Worm (Caenorhabditis elegans) whole organism, L1 larva: ENCODE results near the gene K10H10.9.

Experiments
- C16A3.4 ChIP-seq: fragments of 150-350 bp; optimal IDR thresholded peaks from 2 replicates; lab custom pipeline; 2014; ENCODE audit warnings: missing biosample characterization, missing genetic modification characterization
- C34B4.2 ChIP-seq: sonication (generic microtip); optimal IDR thresholded peaks from 2 replicates; lab custom pipeline; 2017; ENCODE audit warnings: mild to moderate bottlenecking, missing genetic modification characterization, missing compliant biosample characterization
- F16B12.6 ChIP-seq: fragments of 150-350 bp; optimal IDR thresholded peaks from 2 replicates; lab custom pipeline; 2014; ENCODE audit warnings: missing biosample characterization, missing genetic modification characterization
- Y116A8C.19 ChIP-seq: sonication (generic microtip); optimal IDR thresholded peaks from 2 replicates; lab custom pipeline; 2016; ENCODE audit warnings: missing compliant biosample characterization, missing genetic modification characterization, borderline replicate concordance
- aha-1 ChIP-seq: fragments of 150-350 bp; optimal IDR thresholded peaks from 2 replicates; lab custom pipeline; 2014; ENCODE audit warnings: missing biosample characterization, missing genetic modification characterization
- blmp-1 ChIP-seq: fragments of 150-350 bp; optimal IDR thresholded peaks from 2 replicates; lab custom pipeline; 2014; ENCODE audit warnings: missing biosample characterization, missing genetic modification characterization
- ceh-82 ChIP-seq, 3 experiments: fragments of 150-350 bp in 1 of 3; sonication (generic microtip) in 2 of 3; optimal IDR thresholded peaks; 2 replicates each; lab custom pipeline; 2014 to 2017; ENCODE audit warnings: missing biosample characterization in 3 of 3, missing genetic modification characterization in 3 of 3
- ceh-90 ChIP-seq: sonication (generic microtip); optimal IDR thresholded peaks from 2 replicates; lab custom pipeline; 2016; ENCODE audit warnings: missing genetic modification characterization, missing compliant biosample characterization
- ces-1 ChIP-seq: fragments of 150-350 bp; optimal IDR thresholded peaks from 2 replicates; lab custom pipeline; 2014; ENCODE audit warnings: missing biosample characterization, missing genetic modification reagents, missing genetic modification characterization
- dpl-1 ChIP-seq, 3 experiments: fragments of 150-350 bp in 2 of 3; sonication (generic microtip) in 1 of 3; optimal IDR thresholded peaks; 2 replicates each; lab custom pipeline; 2014 to 2017; ENCODE audit warnings: missing biosample characterization in 3 of 3, missing genetic modification characterization in 3 of 3, missing genetic modification reagents in 3 of 3
- efl-1 ChIP-seq, 4 experiments: fragments of 150-350 bp; optimal IDR thresholded peaks in 3 of 4; peaks in 1 of 4; 1 replicate in 1 of 4; 2 replicates in 3 of 4; lab custom pipeline; 2014; ENCODE audit warnings: missing biosample characterization in 2 of 4, missing genetic modification characterization in 2 of 4, missing genetic modification reagents in 2 of 4
- elt-2 ChIP-seq: sonication (generic microtip); optimal IDR thresholded peaks from 2 replicates; lab custom pipeline; 2016; ENCODE audit warnings: missing genetic modification characterization, mild to moderate bottlenecking, inconsistent platforms, missing compliant biosample characterization, missing genetic modification reagents
- elt-3 ChIP-seq, 6 experiments: fragments of 150-350 bp in 1 of 6; sonication (generic microtip); optimal IDR thresholded peaks; 2 replicates each; lab custom pipeline; 2017 to 2018; ENCODE audit warnings: missing biosample characterization in 6 of 6, missing genetic modification characterization in 6 of 6, inconsistent platforms in 1 of 6
- fkh-8 ChIP-seq: sonication (generic microtip); optimal IDR thresholded peaks from 2 replicates; lab custom pipeline; 2016; ENCODE audit warnings: mild to moderate bottlenecking, missing genetic modification characterization, missing compliant biosample characterization
- isw-1 ChIP-seq: fragments of 200-800 bp; sonication (Bioruptor generic); IDR thresholded peaks from 2 replicates; pipeline ENCODE4 v1.3.6; 2022; ENCODE audit warnings: missing genetic modification characterization, missing compliant biosample characterization
- jun-1 ChIP-seq: fragments of 150-350 bp; optimal IDR thresholded peaks from 2 replicates; lab custom pipeline; 2014; ENCODE audit warnings: missing biosample characterization, missing genetic modification reagents, missing genetic modification characterization
- lin-13 ChIP-seq: fragments of 150-350 bp; optimal IDR thresholded peaks from 2 replicates; lab custom pipeline; 2014; ENCODE audit warnings: missing biosample characterization, missing genetic modification reagents, missing genetic modification characterization
- lin-14 ChIP-seq: fragments of 200-800 bp; sonication (Bioruptor generic); optimal IDR thresholded peaks from 2 replicates; lab custom pipeline; 2018; ENCODE audit warnings: mild to moderate bottlenecking, missing genetic modification characterization, moderate library complexity, missing compliant biosample characterization
- lin-15B ChIP-seq: fragments of 150-350 bp; sonication (generic microtip); optimal IDR thresholded peaks from 3 replicates; lab custom pipeline; 2014; ENCODE audit warnings: missing biosample characterization, missing genetic modification characterization
- lin-35 ChIP-seq, 2 experiments: fragments of 150-350 bp; optimal IDR thresholded peaks; 2 replicates each; lab custom pipeline; 2014; ENCODE audit warnings: missing biosample characterization in 2 of 2, missing genetic modification characterization in 2 of 2, missing genetic modification reagents in 2 of 2
- lsy-2 ChIP-seq, 2 experiments: fragments of 150-350 bp; optimal IDR thresholded peaks; 2 replicates each; lab custom pipeline; 2014; ENCODE audit warnings: missing biosample characterization in 2 of 2, missing genetic modification characterization in 2 of 2
- mdl-1 ChIP-seq, 2 experiments: fragments of 150-350 bp; optimal IDR thresholded peaks; 2 replicates each; lab custom pipeline; 2014 to 2017; ENCODE audit warnings: missing biosample characterization in 2 of 2, missing genetic modification characterization in 2 of 2, inconsistent platforms in 1 of 2
- mep-1 ChIP-seq: fragments of 150-350 bp; optimal IDR thresholded peaks from 2 replicates; lab custom pipeline; 2014; ENCODE audit warnings: missing biosample characterization, missing genetic modification characterization
- nhr-12 ChIP-seq: sonication (generic microtip); optimal IDR thresholded peaks from 2 replicates; lab custom pipeline; 2017; ENCODE audit warnings: missing biosample characterization, missing genetic modification characterization
- nhr-20 ChIP-seq: sonication (generic microtip); optimal IDR thresholded peaks from 2 replicates; lab custom pipeline; 2016; ENCODE audit warnings: mild to moderate bottlenecking, missing genetic modification characterization, missing compliant biosample characterization
- nhr-71 ChIP-seq: sonication (generic microtip); optimal IDR thresholded peaks from 2 replicates; lab custom pipeline; 2016; ENCODE audit warnings: mild to moderate bottlenecking, missing genetic modification characterization, moderate library complexity, missing compliant biosample characterization
- nhr-84 ChIP-seq: sonication (generic microtip); optimal IDR thresholded peaks from 2 replicates; lab custom pipeline; 2017; ENCODE audit warnings: missing biosample characterization, missing genetic modification characterization
- nhr-85 ChIP-seq: sonication (generic microtip); peaks from one replicate; lab custom pipeline; 2016; ENCODE audit warnings: missing genetic modification characterization, inconsistent platforms, missing compliant biosample characterization
- nhr-90 ChIP-seq: sonication (generic microtip); optimal IDR thresholded peaks from 2 replicates; lab custom pipeline; 2016; ENCODE audit warnings: mild to moderate bottlenecking, missing genetic modification characterization, missing compliant biosample characterization; ENCODE audit not compliant: poor library complexity
- pax-3 ChIP-seq: fragments of 200-800 bp; sonication (Bioruptor generic); optimal IDR thresholded peaks from 2 replicates; lab custom pipeline; 2018; ENCODE audit warnings: mild to moderate bottlenecking, missing genetic modification characterization, moderate library complexity, missing compliant biosample characterization
- skn-1 ChIP-seq: fragments of 150-350 bp; optimal IDR thresholded peaks from 2 replicates; lab custom pipeline; 2014; ENCODE audit warnings: missing biosample characterization, missing genetic modification characterization
- snu-23 ChIP-seq: sonication (generic microtip); optimal IDR thresholded peaks from 2 replicates; lab custom pipeline; 2016; ENCODE audit warnings: missing genetic modification characterization, missing compliant biosample characterization
- sptf-1 ChIP-seq: fragments of 150-350 bp; optimal IDR thresholded peaks from 2 replicates; lab custom pipeline; 2014; ENCODE audit warnings: missing biosample characterization, missing genetic modification characterization
- sup-37 ChIP-seq: fragments of 200-800 bp; sonication (Bioruptor generic); optimal IDR thresholded peaks from 2 replicates; lab custom pipeline; 2018; ENCODE audit warnings: mild to moderate bottlenecking, missing genetic modification characterization, missing compliant biosample characterization
- swsn-7 ChIP-seq: sonication (generic microtip); optimal IDR thresholded peaks from 2 replicates; lab custom pipeline; 2016; ENCODE audit warnings: missing genetic modification characterization, missing compliant biosample characterization
- tlp-1 ChIP-seq: fragments of 150-350 bp; optimal IDR thresholded peaks from 2 replicates; lab custom pipeline; 2014; ENCODE audit warnings: missing biosample characterization, missing genetic modification characterization
- unc-130 ChIP-seq: fragments of 150-350 bp; optimal IDR thresholded peaks from 2 replicates; lab custom pipeline; 2017; ENCODE audit warnings: missing biosample characterization, missing genetic modification characterization, inconsistent platforms
- unc-86 ChIP-seq: sonication (generic microtip); optimal IDR thresholded peaks from 2 replicates; lab custom pipeline; 2016; ENCODE audit warnings: missing genetic modification characterization, missing compliant biosample characterization
- unc-98 ChIP-seq: fragments of 200-800 bp; sonication (Bioruptor generic); IDR thresholded peaks from 2 replicates; pipeline ENCODE4 v1.3.6; 2022; ENCODE audit warnings: missing genetic modification characterization, missing compliant biosample characterization
- vab-15 ChIP-seq: sonication (generic microtip); optimal IDR thresholded peaks from 2 replicates; lab custom pipeline; 2017; ENCODE audit warnings: missing genotype, mild to moderate bottlenecking, missing genetic modification characterization, missing compliant biosample characterization
- xbp-1 ChIP-seq: sonication (generic microtip); optimal IDR thresholded peaks from 2 replicates; lab custom pipeline; 2016; ENCODE audit warnings: missing genetic modification characterization, missing compliant biosample characterization
- zag-1 ChIP-seq: fragments of 150-350 bp; optimal IDR thresholded peaks from 2 replicates; lab custom pipeline; 2014; ENCODE audit warnings: missing biosample characterization, missing genetic modification characterization
- zip-4 ChIP-seq: fragments of 200-800 bp; sonication (Bioruptor generic); optimal IDR thresholded peaks from 2 replicates; lab custom pipeline; 2018; ENCODE audit warnings: mild to moderate bottlenecking, missing genetic modification characterization, moderate library complexity, missing compliant biosample characterization
- ztf-4 ChIP-seq: fragments of 150-350 bp; optimal IDR thresholded peaks from 2 replicates; lab custom pipeline; 2014; ENCODE audit warnings: missing biosample characterization, missing genetic modification characterization

K10H10.9 gene

DNA sequence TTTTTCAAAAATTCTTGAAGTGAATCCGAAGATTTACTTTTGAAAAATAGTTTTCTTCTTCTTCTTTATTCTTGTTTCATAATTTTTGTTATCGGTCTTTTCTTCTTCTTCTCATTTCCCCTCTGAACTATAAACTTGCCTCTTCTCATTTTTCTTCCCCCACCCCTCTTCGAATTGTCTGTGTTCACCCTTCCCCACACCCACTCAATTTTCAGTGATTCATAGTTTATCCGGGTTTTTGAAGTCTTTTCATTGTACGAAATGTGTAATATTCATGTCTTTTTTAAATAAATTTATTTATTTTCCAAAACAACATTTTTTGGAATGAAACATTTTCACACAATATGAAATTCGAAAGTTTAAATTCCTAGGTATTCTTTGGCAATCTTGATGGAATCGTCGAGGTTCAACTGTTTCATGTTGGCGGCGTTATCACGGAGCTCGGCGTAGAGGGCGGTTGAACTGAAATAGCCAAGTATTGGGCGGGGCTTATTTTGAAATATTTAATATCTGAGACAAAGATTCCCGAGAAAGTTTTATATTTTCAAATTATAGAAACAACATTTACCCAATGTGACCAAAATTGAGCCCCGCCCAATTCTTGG, 22.2 kb downstream of the K10H10.9 start:
- TF ChIP-seq ces-1: no peak
- TF ChIP-seq mdl-1 (tag; optimal IDR thresholded peaks at IDR 0.05; lab: Kevin White, UChicago): no peak
- TF ChIP-seq lin-13 (GFP tag; lab: Kevin White, UChicago): no peak
- no peak for TF ChIP-seq aha-1 (tag; lab: Kevin White, UChicago)
- no peak for TF ChIP-seq C16A3.4 (tag; lab: Kevin White, UChicago)
- no peak for TF ChIP-seq dpl-1 (GFP tag; optimal IDR thresholded peaks at IDR 0.05; lab: Kevin White, UChicago)
- no peak for TF ChIP-seq unc-130 (tag; lab: Kevin White, UChicago)
- no peak for TF ChIP-seq nhr-84 (tag; lab: Kevin White, UChicago)
- no peak for TF ChIP-seq vab-15 (tag; lab: Kevin White, UChicago)

ce11 chrII:14489407-14489806, 25.5 kb downstream of the K10H10.9 start, which contains the start of gene vnut-1:
TSS of gene vnut-1 (plus strand) at chrII:14489802.
- peak; percentile 36 for TF ChIP-seq snu-23 (GFP tag; lab: Kevin White, UChicago)
- peak; percentile 37 for TF ChIP-seq nhr-20 (tag; lab: Kevin White, UChicago)
- TF ChIP-seq fkh-8 (tag; lab: Kevin White, UChicago): no peak
- no peak for TF ChIP-seq ztf-4
- TF ChIP-seq mep-1 (tag; lab: Kevin White, UChicago): peak; percentile 54
- peak; percentile 97 for TF ChIP-seq blmp-1 (tag; lab: Kevin White, UChicago)
- TF ChIP-seq efl-1 (optimal IDR thresholded peaks at IDR 0.05; lab: Kevin White, UChicago): peak; percentile 5 to 11
- peak; percentile 2 to 27 for TF ChIP-seq efl-1 (GFP tag; optimal IDR thresholded peaks at IDR 0.05 in 1 of 2; lab: Kevin White, UChicago)
- TF ChIP-seq elt-3 (tag; optimal IDR thresholded peaks at IDR 0.05; lab: Kevin White, UChicago): peak in 1 of 6 experiments; percentile 6
- TF ChIP-seq swsn-7 (tag; lab: Kevin White, UChicago): peak; percentile 6
- peak; percentile 59 for TF ChIP-seq lin-14 (GFP tag; lab: Kevin White, UChicago)
- peak; percentile 13 to 26 for TF ChIP-seq lsy-2 (tag; optimal IDR thresholded peaks at IDR 0.05; lab: Kevin White, UChicago)
- peak in 1 of 3 experiments; percentile 7 for TF ChIP-seq ceh-82 (tag; optimal IDR thresholded peaks at IDR 0.05; lab: Kevin White, UChicago)
- no peak for TF ChIP-seq Y116A8C.19 (tag; lab: Kevin White, UChicago)
- no peak for TF ChIP-seq sptf-1 (tag; lab: Kevin White, UChicago)
- TF ChIP-seq lin-35 (GFP tag; optimal IDR thresholded peaks at IDR 0.05; lab: Kevin White, UChicago): peak in 1 of 2 experiments; percentile 20
- TF ChIP-seq nhr-90: peak; percentile 39
- TF ChIP-seq dpl-1 (GFP tag; optimal IDR thresholded peaks at IDR 0.05; lab: Kevin White, UChicago): peak in 2 of 3 experiments; percentile 10 to 27
- peak; percentile 50 for TF ChIP-seq elt-2 (tag; lab: Kevin White, UChicago)
- no peak for TF ChIP-seq xbp-1 (tag; lab: Kevin White, UChicago)
- TF ChIP-seq nhr-85: peak; percentile 72
- peak; percentile 52 for TF ChIP-seq nhr-71 (tag; lab: Kevin White, UChicago)
- TF ChIP-seq, all 84 proteins: peak for 16

DNA sequence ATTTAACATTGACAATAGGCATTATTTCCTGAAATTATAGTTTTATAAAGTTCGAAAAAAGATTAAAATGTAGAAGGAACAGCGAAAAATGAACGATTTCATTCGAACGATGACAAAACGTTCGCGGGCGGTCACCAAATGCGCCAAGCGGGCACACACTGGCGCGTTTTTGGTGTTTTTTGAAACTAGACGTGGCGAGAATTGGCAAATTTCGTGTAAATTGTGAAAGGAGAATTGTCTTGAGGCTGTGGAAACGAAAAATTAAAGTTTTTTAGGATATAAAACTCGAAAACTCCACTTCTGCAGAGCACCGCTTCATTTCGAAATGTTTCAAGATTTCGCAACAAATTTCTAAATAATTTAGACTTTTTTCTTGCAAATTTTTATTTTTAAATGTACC, 26.3 kb downstream of the K10H10.9 start, which contains the start of gene usp-14:
Gene usp-14, minus strand, starts transcription at position 28 of the 400 bp plus-strand sequence.
- TF ChIP-seq unc-98 (GFP tag; lab: Robert Waterston, UW) (no peak), lin-35 (GFP tag; optimal IDR thresholded peaks at IDR 0.05; lab: Kevin White, UChicago) (peak; percentile 82 to 90), C16A3.4 (tag; lab: Kevin White, UChicago) (peak; percentile 38), jun-1 (peak; percentile 31), efl-1 (optimal IDR thresholded peaks at IDR 0.05; lab: Kevin White, UChicago) (peak; percentile 77 to 80), efl-1 (GFP tag; optimal IDR thresholded peaks at IDR 0.05 in 1 of 2; lab: Kevin White, UChicago) (peak; percentile 82 to 98), elt-3 (tag; optimal IDR thresholded peaks at IDR 0.05; lab: Kevin White, UChicago) (peak in 1 of 6 experiments; percentile 21), nhr-90 (peak; percentile 70), dpl-1 (GFP tag; optimal IDR thresholded peaks at IDR 0.05; lab: Kevin White, UChicago) (peak; percentile 74 to 87 (median 87)), nhr-84 (tag; lab: Kevin White, UChicago) (no peak), zip-4 (GFP tag; lab: Kevin White, UChicago) (peak; percentile 50), lin-15B (tag; lab: Kevin White, UChicago) (peak; percentile 51), unc-130 (tag; lab: Kevin White, UChicago) (peak; percentile 30), nhr-20 (tag; lab: Kevin White, UChicago) (peak; percentile 67), unc-86 (tag; lab: Kevin White, UChicago) (peak; percentile 30), F16B12.6 (tag; lab: Kevin White, UChicago) (peak; percentile 47), isw-1 (GFP tag; lab: Robert Waterston, UW) (peak; percentile 45), zag-1 (tag; lab: Kevin White, UChicago) (no peak), ceh-82 (tag; optimal IDR thresholded peaks at IDR 0.05; lab: Kevin White, UChicago) (peak in 2 of 3 experiments; percentile 48 to 51), pax-3 (peak; percentile 0), skn-1 (tag; lab: Kevin White, UChicago) (peak; percentile 96), lin-14 (GFP tag; lab: Kevin White, UChicago) (peak; percentile 91), tlp-1 (tag; lab: Kevin White, UChicago) (no peak), sup-37 (GFP tag; lab: Kevin White, UChicago) (no peak), mep-1 (tag; lab: Kevin White, UChicago) (peak; percentile 66), ces-1 (no peak), blmp-1 (tag; lab: Kevin White, UChicago) (peak; percentile 69), ceh-90 (no peak), nhr-71 (tag; lab: Kevin White, UChicago) (peak; percentile 74), C34B4.2 (tag; lab: Kevin White, UChicago) (no peak), nhr-12 (tag; lab: Kevin White, UChicago) (no peak)
